Fruit fly (Drosophila melanogaster) whole organism, prepupa: ENCODE measurements around the gene CecA2.
A peak's percentile ranks its signal among the peaks of the same experiment; 100 is the strongest.

Experiments
- Blimp-1 ChIP-seq: fragments of 200-800 bp; sonication (Bioruptor generic); optimal IDR thresholded peaks from 3 replicates; lab custom pipeline; 2017; ENCODE audit warnings: missing biosample characterization, missing genetic modification characterization, mild to moderate bottlenecking, moderate library complexity, missing genetic modification reagents
- Eip75B ChIP-seq: fragments of 200-800 bp; sonication (Bioruptor generic); optimal IDR thresholded peaks from 3 replicates; lab custom pipeline; 2016; ENCODE audit warnings: missing biosample characterization, missing genetic modification characterization
- Gug ChIP-seq: fragments of 200-800 bp; sonication (Bioruptor generic); IDR thresholded peaks from 2 replicates; pipeline ENCODE4 v1.3.6; 2022; ENCODE audit warnings: missing biosample characterization, missing genetic modification characterization
- Sox102F ChIP-seq: fragments of 200-800 bp; sonication (Bioruptor generic); optimal IDR thresholded peaks from 2 replicates; lab custom pipeline; 2016; ENCODE audit warnings: missing biosample characterization, mild to moderate bottlenecking, missing genetic modification characterization
- dac ChIP-seq: fragments of 200-800 bp; sonication (Bioruptor generic); optimal IDR thresholded peaks from 2 replicates; lab custom pipeline; 2017; ENCODE audit warnings: missing biosample characterization, mild to moderate bottlenecking, missing genetic modification characterization
- esn ChIP-seq: fragments of 200-800 bp; sonication (Bioruptor generic); optimal IDR thresholded peaks from 2 replicates; lab custom pipeline; 2016; ENCODE audit warnings: missing biosample characterization, mild to moderate bottlenecking, missing genetic modification characterization, moderate library complexity
- lz ChIP-seq: fragments of 200-800 bp; sonication (Bioruptor generic); optimal IDR thresholded peaks from 3 replicates; lab custom pipeline; 2016; ENCODE audit warnings: missing biosample characterization, missing genetic modification characterization
- salr ChIP-seq, 2 experiments: fragments of 200-800 bp; sonication (Bioruptor generic); optimal IDR thresholded peaks; 3 replicates each; lab custom pipeline; 2016 to 2018; ENCODE audit warnings: missing biosample characterization in 2 of 2, missing genetic modification characterization in 2 of 2, mild to moderate bottlenecking in 1 of 2

- TF ChIP-seq dac (GFP tag; lab: Kevin White, UChicago), result no peak
- peak; percentile 35 for TF ChIP-seq Blimp-1 (GFP tag; lab: Kevin White, UChicago)
- peak; percentile 95 for TF ChIP-seq esn (GFP tag; lab: Kevin White, UChicago)
- TF ChIP-seq salr (GFP tag; optimal IDR thresholded peaks at IDR 0.05; lab: Kevin White, UChicago), result peak; percentile 48 to 59
- peak; percentile 63 for TF ChIP-seq Gug
- peak; percentile 91 for TF ChIP-seq Sox102F
- TF ChIP-seq Eip75B (GFP tag; lab: Kevin White, UChicago), result peak; percentile 89
- TF ChIP-seq lz (GFP tag; lab: Kevin White, UChicago), result peak; percentile 92
Observed at dm6 chr3R:30257588-30257987, 45.6 kb downstream of the CecA2 start.
